Fruit fly (Drosophila melanogaster): Measurements from ENCODE around the gene Gr93c.

The Gr93c gene

dm6 chr3R:21862137-21862850 is 17.2 kb upstream of the Gr93c start:
- peak; percentile 52 for TF ChIP-seq NfI (GFP tag; optimal IDR thresholded peaks at IDR 0.05)
- TF ChIP-seq D19A (tag; optimal IDR thresholded peaks at IDR 0.05): peak; percentile 68
- peak; percentile 52 for TF ChIP-seq NC2β (GFP tag; optimal IDR thresholded peaks at IDR 0.05)
- peak; percentile 34 for TF ChIP-seq CG17802 (tag; optimal IDR thresholded peaks at IDR 0.05)
- TF ChIP-seq Hmr (GFP tag; optimal IDR thresholded peaks at IDR 0.05): peak; percentile 54
- no peak for TF ChIP-seq CG13287 (GFP tag; IDR thresholded peaks at IDR 0.05; ENCODE audit: partially characterized antibody)
- peak; percentile 79; the same call in 2 of the 3 replicates for TF ChIP-seq croc (GFP tag; conservative IDR thresholded peaks at IDR 0.05)
- TF ChIP-seq gcm (GFP tag; optimal IDR thresholded peaks at IDR 0.05): peak; percentile 96
- peak in 1 of 2 experiments; percentile 71 for TF ChIP-seq Hr78 (GFP tag; optimal IDR thresholded peaks at IDR 0.05)
- TF ChIP-seq pnt (GFP tag; optimal IDR thresholded peaks at IDR 0.05): peak; percentile 80
- peak; percentile 29 for TF ChIP-seq CG1647 (GFP tag; optimal IDR thresholded peaks at IDR 0.05)
- peak; percentile 56 for TF ChIP-seq nau (GFP tag; optimal IDR thresholded peaks at IDR 0.05)
- TF ChIP-seq CG7556 (GFP tag; optimal IDR thresholded peaks at IDR 0.05): peak; percentile 90
- peak; percentile 59 for TF ChIP-seq Camta (GFP tag; optimal IDR thresholded peaks at IDR 0.05)
- peak; percentile 11 for TF ChIP-seq TFAM (GFP tag; optimal IDR thresholded peaks at IDR 0.05)
- peak; percentile 25 for TF ChIP-seq scrt (GFP tag; optimal IDR thresholded peaks at IDR 0.05)
- TF ChIP-seq PHDP (tag; optimal IDR thresholded peaks at IDR 0.05): peak; percentile 84
- no peak for TF ChIP-seq tx (GFP tag; optimal IDR thresholded peaks at IDR 0.05)
- TF ChIP-seq Antp (GFP tag; optimal IDR thresholded peaks at IDR 0.05): peak; percentile 63
- peak; percentile 57 for TF ChIP-seq pros (GFP tag; optimal IDR thresholded peaks at IDR 0.05)
- peak; percentile 96 for TF ChIP-seq CG1603 (tag; optimal IDR thresholded peaks at IDR 0.05)
- no peak for TF ChIP-seq hth (optimal IDR thresholded peaks at IDR 0.05)
- no peak for TF ChIP-seq CG15696 (tag; optimal IDR thresholded peaks at IDR 0.05)
- peak; percentile 51 for TF ChIP-seq Six4 (GFP tag; optimal IDR thresholded peaks at IDR 0.05)
- TF ChIP-seq Ets65A (GFP tag): peak; percentile 86
- TF ChIP-seq CG2875 (GFP tag; optimal IDR thresholded peaks at IDR 0.05): peak; percentile 94
- TF ChIP-seq jing (GFP tag; optimal IDR thresholded peaks at IDR 0.05): peak; percentile 70
- peak; percentile 39 for TF ChIP-seq CG8944 (GFP tag; optimal IDR thresholded peaks at IDR 0.05)
- TF ChIP-seq Dek (tag; optimal IDR thresholded peaks at IDR 0.05): peak; percentile 63
- TF ChIP-seq Aef1 (GFP tag; IDR thresholded peaks at IDR 0.05): 0 out of 3 replicates have a peak, but pooled peaks have one; percentile 35
- peak; percentile 71 for TF ChIP-seq H2.0 (GFP tag; IDR thresholded peaks at IDR 0.05)
- TF ChIP-seq CG8281 (tag; optimal IDR thresholded peaks at IDR 0.05): no peak
- peak; percentile 54 for TF ChIP-seq cato (GFP tag; optimal IDR thresholded peaks at IDR 0.05; ENCODE audit: borderline replicate concordance)
- TF ChIP-seq CG11398 (GFP tag; optimal IDR thresholded peaks at IDR 0.05): no peak
- TF ChIP-seq CG16779 (GFP tag; IDR thresholded peaks at IDR 0.05): no peak
- no peak for TF ChIP-seq D19B (GFP tag; optimal IDR thresholded peaks at IDR 0.05)
- no peak for TF ChIP-seq exex (tag; optimal IDR thresholded peaks at IDR 0.05)
- peak; percentile 41 for TF ChIP-seq her (GFP tag; optimal IDR thresholded peaks at IDR 0.05)
- no peak for TF ChIP-seq BtbVII (GFP tag; optimal IDR thresholded peaks at IDR 0.05)
- no peak for TF ChIP-seq CG9932 (GFP tag; IDR thresholded peaks at IDR 0.05)
- no peak for TF ChIP-seq nerfin-2 (GFP tag; IDR thresholded peaks at IDR 0.05; ENCODE audit: partially characterized antibody)
- peak; percentile 90 for TF ChIP-seq CG30403 (GFP tag; optimal IDR thresholded peaks at IDR 0.05)
- peak; percentile 72 for TF ChIP-seq Ptx1 (GFP tag; IDR thresholded peaks at IDR 0.05)
- TF ChIP-seq CG17359 (tag; optimal IDR thresholded peaks at IDR 0.05): peak; percentile 81
- peak; percentile 48 for TF ChIP-seq ac (GFP tag; optimal IDR thresholded peaks at IDR 0.05)
- TF ChIP-seq CG6654 (GFP tag; optimal IDR thresholded peaks at IDR 0.05): peak; percentile 8
- no peak for TF ChIP-seq Dip3 (GFP tag; optimal IDR thresholded peaks at IDR 0.05)
- peak; percentile 93 for TF ChIP-seq CG17829 (tag; optimal IDR thresholded peaks at IDR 0.05)
- peak; percentile 25 for TF ChIP-seq Sry-β (GFP tag; optimal IDR thresholded peaks at IDR 0.05)

Data from whole organism, embryonic.